Fruit fly (Drosophila melanogaster) Kc167 (cell line): ENCODE data around the gene yellow-e.

ENCODE experiments used
- Myc ChIP-seq: fragments of >200 bp; optimal IDR thresholded peaks from 2 replicates; lab custom pipeline; 2017; ENCODE audit warnings: missing external identifiers
- Sin3A ChIP-seq: fragments of >200 bp; optimal IDR thresholded peaks from 2 replicates; lab custom pipeline; 2018; ENCODE audit warnings: missing external identifiers
- h ChIP-seq: fragments of >200 bp; optimal IDR thresholded peaks from 3 replicates; lab custom pipeline; 2018; ENCODE audit warnings: missing external identifiers
- insv ChIP-seq: fragments of >200 bp; optimal IDR thresholded peaks from 3 replicates; lab custom pipeline; 2018; ENCODE audit warnings: missing external identifiers
- psq ChIP-seq: fragments of >200 bp; optimal IDR thresholded peaks from 2 replicates; lab custom pipeline; 2017; ENCODE audit warnings: missing external identifiers

- TF ChIP-seq h (lab: Kevin White, UChicago) (no peak), psq (lab: Kevin White, UChicago) (no peak), Sin3A (no peak), insv (lab: Kevin White, UChicago) (no peak), Myc (no peak)
Observed at dm6 chr3R:13366561-13367518, 48.2 kb downstream of the yellow-e start, which contains the start of gene Elp6.
